Fruit fly (Drosophila melanogaster) whole organism, embryonic: ENCODE data around the gene CG14195.
A peak's percentile ranks its signal among the peaks of the same experiment; 100 is the strongest.

ENCODE experiments used
- CG10209 ChIP-seq: fragments of 200-800 bp; sonication (Bioruptor generic); optimal IDR thresholded peaks from 3 replicates; lab custom pipeline; 2017; ENCODE audit warnings: missing biosample characterization, mild to moderate bottlenecking, missing genetic modification characterization, missing genetic modification reagents
- CG10959 ChIP-seq: fragments of 200-800 bp; sonication (Bioruptor generic); IDR thresholded peaks from 2 replicates; pipeline ENCODE4 v1.3.6; 2022; ENCODE audit warnings: missing biosample characterization, missing genetic modification characterization
- CG10979 ChIP-seq: fragments of 200-800 bp; sonication (Bioruptor generic); optimal IDR thresholded peaks from 2 replicates; lab custom pipeline; 2018; ENCODE audit warnings: missing biosample characterization, mild to moderate bottlenecking, missing genetic modification characterization, moderate library complexity
- CG11723 ChIP-seq: fragments of 200-800 bp; sonication (Bioruptor generic); optimal IDR thresholded peaks from 2 replicates; lab custom pipeline; 2017; ENCODE audit warnings: missing biosample characterization, mild to moderate bottlenecking, missing genetic modification characterization
- CG12744 ChIP-seq: fragments of 200-800 bp; sonication (Bioruptor generic); optimal IDR thresholded peaks from 2 replicates; lab custom pipeline; 2016; ENCODE audit warnings: missing biosample characterization, missing genetic modification characterization
- CG12769 ChIP-seq: fragments of 200-800 bp; sonication (Bioruptor generic); optimal IDR thresholded peaks from 2 replicates; lab custom pipeline; 2019; ENCODE audit warnings: missing biosample characterization, mild to moderate bottlenecking, missing genetic modification characterization, moderate library complexity
- CG12942 ChIP-seq: fragments of 200-800 bp; sonication (Bioruptor generic); optimal IDR thresholded peaks from 3 replicates; lab custom pipeline; 2016; ENCODE audit warnings: missing biosample characterization, missing genetic modification characterization
- CG14441 ChIP-seq: fragments of 200-800 bp; sonication (Bioruptor generic); IDR thresholded peaks from 2 replicates; pipeline ENCODE4 v1.3.6; 2022; ENCODE audit warnings: missing biosample characterization, missing genetic modification characterization
- CG14860 ChIP-seq: fragments of 200-800 bp; sonication (Bioruptor generic); IDR thresholded peaks from 3 replicates; pipeline ENCODE4 v1.3.6; 2022; ENCODE audit warnings: missing biosample characterization, missing genetic modification characterization; ENCODE audit not compliant: partially characterized antibody
- CG15601 ChIP-seq: fragments of 200-800 bp; sonication (Bioruptor generic); optimal IDR thresholded peaks from 3 replicates; lab custom pipeline; 2019; ENCODE audit warnings: missing biosample characterization, mild to moderate bottlenecking, missing genetic modification characterization, moderate library complexity
- CG1603 ChIP-seq: fragments of 200-800 bp; sonication (Bioruptor generic); optimal IDR thresholded peaks from 2 replicates; lab custom pipeline; 2019; ENCODE audit warnings: missing biosample characterization, mild to moderate bottlenecking, missing genetic modification characterization, moderate library complexity
- CG18262 ChIP-seq: fragments of 200-800 bp; optimal IDR thresholded peaks from 3 replicates; lab custom pipeline; 2019; ENCODE audit warnings: missing biosample characterization, mild to moderate bottlenecking, missing genetic modification characterization, moderate library complexity
- CG18764 ChIP-seq: fragments of 200-800 bp; sonication (Bioruptor generic); optimal IDR thresholded peaks from 3 replicates; lab custom pipeline; 2016; ENCODE audit warnings: missing biosample characterization, missing genetic modification characterization
- CG2120 ChIP-seq: fragments of 200-800 bp; sonication (Bioruptor generic); optimal IDR thresholded peaks from 3 replicates; lab custom pipeline; 2016; ENCODE audit warnings: missing biosample characterization, missing genetic modification characterization
- CG30403 ChIP-seq: fragments of 200-800 bp; sonication (Bioruptor generic); optimal IDR thresholded peaks from 3 replicates; lab custom pipeline; 2016; ENCODE audit warnings: missing biosample characterization, missing genetic modification characterization
- CG3281 ChIP-seq: fragments of 200-800 bp; sonication (Bioruptor generic); optimal IDR thresholded peaks from 3 replicates; lab custom pipeline; 2017; ENCODE audit warnings: missing biosample characterization, mild to moderate bottlenecking, missing genetic modification characterization
- CG4820 ChIP-seq: fragments of 200-800 bp; sonication (Bioruptor generic); optimal IDR thresholded peaks from 3 replicates; lab custom pipeline; 2016; ENCODE audit warnings: missing biosample characterization, missing genetic modification characterization
- CG8290 ChIP-seq, 3 experiments: fragments of 200-800 bp; sonication (Bioruptor generic); optimal IDR thresholded peaks; 2 replicates each; lab custom pipeline; 2016 to 2019; ENCODE audit warnings: missing biosample characterization in 3 of 3, missing genetic modification characterization in 3 of 3, mild to moderate bottlenecking in 2 of 3, moderate library complexity in 1 of 3
- CG8924 ChIP-seq: fragments of 200-800 bp; optimal IDR thresholded peaks from 3 replicates; lab custom pipeline; 2019; ENCODE audit warnings: missing biosample characterization, mild to moderate bottlenecking, missing genetic modification characterization, moderate library complexity
- CG9727 ChIP-seq: fragments of 200-800 bp; sonication (Bioruptor generic); optimal IDR thresholded peaks from 3 replicates; lab custom pipeline; 2017; ENCODE audit warnings: missing biosample characterization, mild to moderate bottlenecking, missing genetic modification characterization
- D19A ChIP-seq: fragments of 200-800 bp; optimal IDR thresholded peaks from 3 replicates; lab custom pipeline; 2019; ENCODE audit warnings: missing biosample characterization, mild to moderate bottlenecking, missing genetic modification characterization, moderate library complexity
- Dfd ChIP-seq, 2 experiments: fragments of >200 bp; optimal IDR thresholded peaks; 2 replicates each; lab custom pipeline; 2017; ENCODE audit warnings: missing biosample characterization in 2 of 2, missing genetic modification characterization in 2 of 2
- Doc3 ChIP-seq: fragments of 200-800 bp; sonication (Bioruptor generic); IDR thresholded peaks from 3 replicates; pipeline ENCODE4 v1.3.6; 2022; ENCODE audit warnings: missing biosample characterization, missing genetic modification characterization; ENCODE audit not compliant: partially characterized antibody
- HHEX ChIP-seq: fragments of 200-800 bp; sonication (Bioruptor generic); optimal IDR thresholded peaks from 3 replicates; lab custom pipeline; 2017; ENCODE audit warnings: missing biosample characterization, mild to moderate bottlenecking, missing genetic modification characterization, missing genetic modification reagents
- HLH3B ChIP-seq: fragments of 200-800 bp; sonication (Bioruptor generic); IDR thresholded peaks from 2 replicates; pipeline ENCODE4 v1.3.6; 2022; ENCODE audit warnings: missing biosample characterization, missing genetic modification characterization
- Hr51 ChIP-seq, 2 experiments: fragments of 200-800 bp; sonication (Bioruptor generic); optimal IDR thresholded peaks; 2 replicates in 1 of 2; 3 replicates in 1 of 2; lab custom pipeline; 2016 to 2018; ENCODE audit warnings: missing biosample characterization in 2 of 2, missing genetic modification characterization in 2 of 2, mild to moderate bottlenecking in 1 of 2, moderate library complexity in 1 of 2
- Meics ChIP-seq: fragments of 200-800 bp; sonication (Bioruptor generic); optimal IDR thresholded peaks from 2 replicates; lab custom pipeline; 2017; ENCODE audit warnings: missing biosample characterization, mild to moderate bottlenecking, missing genetic modification characterization
- Pdp1 ChIP-seq, 2 experiments: fragments of 200-800 bp; sonication (Bioruptor generic); optimal IDR thresholded peaks; 3 replicates each; lab custom pipeline; 2016; ENCODE audit warnings: missing biosample characterization in 2 of 2, missing genetic modification characterization in 2 of 2, mild to moderate bottlenecking in 1 of 2, moderate library complexity in 1 of 2
- Ptx1 ChIP-seq: fragments of 200-800 bp; sonication (Bioruptor generic); IDR thresholded peaks from 2 replicates; pipeline ENCODE4 v1.3.6; 2022; ENCODE audit warnings: missing biosample characterization, missing genetic modification characterization
- Rfx ChIP-seq: fragments of 200-800 bp; sonication (Bioruptor generic); IDR thresholded peaks from 2 replicates; pipeline ENCODE4 v1.3.6; 2022; ENCODE audit warnings: missing biosample characterization, missing genetic modification characterization
- Sox100B ChIP-seq: fragments of 200-800 bp; sonication (Bioruptor generic); optimal IDR thresholded peaks from 3 replicates; lab custom pipeline; 2018; ENCODE audit warnings: missing biosample characterization, mild to moderate bottlenecking, missing genetic modification characterization
- Ssrp ChIP-seq: fragments of 200-800 bp; sonication (Bioruptor generic); optimal IDR thresholded peaks from 2 replicates; lab custom pipeline; 2018; ENCODE audit warnings: missing biosample characterization, mild to moderate bottlenecking, missing genetic modification characterization, moderate library complexity
- az2 ChIP-seq: fragments of 200-800 bp; sonication (Bioruptor generic); optimal IDR thresholded peaks from 3 replicates; lab custom pipeline; 2016; ENCODE audit warnings: missing biosample characterization, missing genetic modification characterization
- cg ChIP-seq: fragments of 200-800 bp; sonication (Bioruptor generic); optimal IDR thresholded peaks from 3 replicates; lab custom pipeline; 2019; ENCODE audit warnings: missing biosample characterization, mild to moderate bottlenecking, missing genetic modification characterization, moderate library complexity
- fu2 ChIP-seq: fragments of 200-800 bp; sonication (Bioruptor generic); optimal IDR thresholded peaks from 2 replicates; lab custom pipeline; 2016; ENCODE audit warnings: missing biosample characterization, missing genetic modification characterization
- h ChIP-seq: fragments of >200 bp; optimal IDR thresholded peaks from 2 replicates; lab custom pipeline; 2017
- klu ChIP-seq: fragments of 200-800 bp; sonication (Bioruptor generic); IDR thresholded peaks from 2 replicates; pipeline ENCODE4 v1.3.6; 2022; ENCODE audit warnings: missing biosample characterization, missing genetic modification characterization
- lab ChIP-seq: fragments of 200-800 bp; sonication (Bioruptor generic); optimal IDR thresholded peaks from 3 replicates; lab custom pipeline; 2017; ENCODE audit warnings: missing biosample characterization, missing genetic modification characterization, mild to moderate bottlenecking, moderate library complexity, missing genetic modification reagents
- lilli ChIP-seq: fragments of 200-800 bp; sonication (Bioruptor generic); optimal IDR thresholded peaks from 3 replicates; lab custom pipeline; 2016; ENCODE audit warnings: missing biosample characterization, missing genetic modification characterization
- lmd ChIP-seq: fragments of 200-800 bp; sonication (Bioruptor generic); IDR thresholded peaks from 2 replicates; pipeline ENCODE4 v1.3.6; 2022; ENCODE audit warnings: missing biosample characterization, missing genetic modification characterization
- mirr ChIP-seq: fragments of 200-800 bp; sonication (Bioruptor generic); optimal IDR thresholded peaks from 3 replicates; lab custom pipeline; 2018; ENCODE audit warnings: missing biosample characterization, mild to moderate bottlenecking, missing genetic modification characterization
- odd ChIP-seq: fragments of 200-800 bp; sonication (Bioruptor generic); optimal IDR thresholded peaks from 2 replicates; lab custom pipeline; 2017; ENCODE audit warnings: missing biosample characterization, mild to moderate bottlenecking, missing genetic modification characterization
- row ChIP-seq: fragments of 200-800 bp; sonication (Bioruptor generic); IDR thresholded peaks from 3 replicates; pipeline ENCODE4 v1.3.6; 2022; ENCODE audit warnings: missing biosample characterization, missing genetic modification characterization
- slbo ChIP-seq: fragments of 200-800 bp; sonication (Bioruptor generic); IDR thresholded peaks from 2 replicates; pipeline ENCODE4 v1.3.6; 2022; ENCODE audit warnings: missing biosample characterization, missing genetic modification characterization
- slp2 ChIP-seq: fragments of 200-800 bp; sonication (Bioruptor generic); optimal IDR thresholded peaks from 2 replicates; lab custom pipeline; 2016; ENCODE audit warnings: missing biosample characterization, missing genetic modification characterization
- sug ChIP-seq: fragments of 200-800 bp; optimal IDR thresholded peaks from 2 replicates; lab custom pipeline; 2019; ENCODE audit warnings: missing biosample characterization, mild to moderate bottlenecking, missing genetic modification characterization, moderate library complexity
- tio ChIP-seq: fragments of 200-800 bp; sonication (Bioruptor generic); optimal IDR thresholded peaks from 2 replicates; lab custom pipeline; 2017; ENCODE audit warnings: missing biosample characterization, missing genetic modification characterization, inconsistent platforms
- wdn ChIP-seq: fragments of 200-800 bp; sonication (Bioruptor generic); IDR thresholded peaks from 2 replicates; pipeline ENCODE4 v1.3.6; 2022; ENCODE audit warnings: missing biosample characterization, missing genetic modification characterization

The CG14195 gene

dm6 chrX:19166152-19166935 lies 45.5 kb downstream of the CG14195 start (continued):
- no peak for TF ChIP-seq fu2
- peak; percentile 62 for TF ChIP-seq CG3281 (GFP tag; lab: Kevin White, UChicago)
- TF ChIP-seq lmd (GFP tag; lab: Robert Waterston, UW): 0 out of 2 replicates have a peak, but pooled peaks have one; percentile 18
- peak; percentile 47; the same call in 1 of the 2 replicates for TF ChIP-seq Rfx (GFP tag; lab: Robert Waterston, UW)
- TF ChIP-seq klu (GFP tag; lab: Robert Waterston, UW): no peak
- TF ChIP-seq row (GFP tag; lab: Robert Waterston, UW): peak; percentile 49; the same call in 2 of the 3 replicates
- TF ChIP-seq CG12942 (GFP tag; lab: Kevin White, UChicago): peak; percentile 7
- peak; percentile 34 for TF ChIP-seq lab (GFP tag; lab: Kevin White, UChicago)
- peak; percentile 52 for TF ChIP-seq CG18262 (tag; lab: Kevin White, UChicago)
- peak; percentile 44; the same call in 1 of the 2 replicates for TF ChIP-seq slbo (GFP tag; lab: Robert Waterston, UW)
- TF ChIP-seq CG12744 (GFP tag; lab: Kevin White, UChicago): peak; percentile 26
- TF ChIP-seq CG10209 (GFP tag; lab: Kevin White, UChicago): peak; percentile 58
- peak; percentile 56 for TF ChIP-seq CG2120
- no peak for TF ChIP-seq Dfd (GFP tag; optimal IDR thresholded peaks at IDR 0.05; lab: Kevin White, UChicago)
- TF ChIP-seq Ssrp (tag; lab: Kevin White, UChicago): peak; percentile 10
- TF ChIP-seq CG18764 (GFP tag; lab: Kevin White, UChicago): no peak
- TF ChIP-seq HHEX (GFP tag; lab: Kevin White, UChicago): peak; percentile 37
- peak; percentile 66 for TF ChIP-seq Meics (GFP tag; lab: Kevin White, UChicago)
- TF ChIP-seq Pdp1 (GFP tag; optimal IDR thresholded peaks at IDR 0.05; lab: Kevin White, UChicago): peak in 1 of 2 experiments; percentile 48
- peak; percentile 4 for TF ChIP-seq CG10979 (tag; lab: Kevin White, UChicago)
- no peak for TF ChIP-seq CG14860
- peak; percentile 52 for TF ChIP-seq CG12769 (tag; lab: Kevin White, UChicago)
- peak; percentile 55 for TF ChIP-seq CG8924 (tag; lab: Kevin White, UChicago)
- 0 out of 2 replicates have a peak, but pooled peaks have one; percentile 9 for TF ChIP-seq HLH3B
- peak; percentile 30 for TF ChIP-seq CG4820 (GFP tag; lab: Kevin White, UChicago)
- TF ChIP-seq Sox100B (GFP tag; lab: Kevin White, UChicago): peak; percentile 67
- no peak for TF ChIP-seq h (lab: Kevin White, UChicago)
- peak; percentile 42 for TF ChIP-seq az2 (GFP tag; lab: Kevin White, UChicago)
- TF ChIP-seq CG30403: peak; percentile 50
- peak; percentile 39 for TF ChIP-seq sug (tag; lab: Kevin White, UChicago)
- TF ChIP-seq CG8290 (GFP tag; optimal IDR thresholded peaks at IDR 0.05; lab: Kevin White, UChicago): no peak
- TF ChIP-seq CG8290 (tag; optimal IDR thresholded peaks at IDR 0.05; lab: Kevin White, UChicago): peak in 1 of 2 experiments; percentile 61
- peak; percentile 20 for TF ChIP-seq CG1603 (tag; lab: Kevin White, UChicago)
- peak; percentile 17; the same call in 1 of the 2 replicates for TF ChIP-seq wdn
- TF ChIP-seq CG9727 (GFP tag; lab: Kevin White, UChicago): peak; percentile 53
- peak; percentile 55 for TF ChIP-seq cg (GFP tag; lab: Kevin White, UChicago)
- peak; percentile 6; the same call in 1 of the 2 replicates for TF ChIP-seq Ptx1
- TF ChIP-seq CG10959 (GFP tag; lab: Robert Waterston, UW): no peak
- peak; percentile 35 for TF ChIP-seq lilli
- TF ChIP-seq Hr51 (GFP tag; optimal IDR thresholded peaks at IDR 0.05; lab: Kevin White, UChicago): peak in 1 of 2 experiments; percentile 68
- TF ChIP-seq Doc3 (GFP tag; lab: Robert Waterston, UW): no peak
- peak; percentile 21 for TF ChIP-seq tio (GFP tag; lab: Kevin White, UChicago)
- TF ChIP-seq slp2 (GFP tag; lab: Kevin White, UChicago): peak; percentile 2
- TF ChIP-seq D19A (tag; lab: Kevin White, UChicago): peak; percentile 22
- TF ChIP-seq CG11723: peak; percentile 2
- TF ChIP-seq mirr (GFP tag; lab: Kevin White, UChicago): peak; percentile 55
- 0 out of 2 replicates have a peak, but pooled peaks have one; percentile 43 for TF ChIP-seq CG14441 (GFP tag; lab: Robert Waterston, UW)
- peak; percentile 3 for TF ChIP-seq CG15601 (tag; lab: Kevin White, UChicago)
- peak; percentile 55 for TF ChIP-seq odd (GFP tag; lab: Kevin White, UChicago)
